Worm (Caenorhabditis elegans): ENCODE measurements around the gene Y53C12B.1.

- TF ChIP-seq daf-12 (tag; optimal IDR thresholded peaks at IDR 0.05), result no peak
- no peak for TF ChIP-seq ama-1 (optimal IDR thresholded peaks at IDR 0.05)
- no peak for TF ChIP-seq ZK546.5 (tag; optimal IDR thresholded peaks at IDR 0.05)
- no peak for TF ChIP-seq lin-39 (tag; optimal IDR thresholded peaks at IDR 0.05)
- no peak for TF ChIP-seq fkh-10 (GFP tag; optimal IDR thresholded peaks at IDR 0.05)
- TF ChIP-seq fos-1 (tag; optimal IDR thresholded peaks at IDR 0.05), result no peak
Measured at ce11 chrII:9759382-9759781, 13.5 kb upstream of the Y53C12B.1 start.

Data from whole organism, L3 larva.